Fruit fly (Drosophila melanogaster) whole organism, embryonic: ENCODE data around the gene Gr64d.
A peak's percentile ranks its signal among the peaks of the same experiment; 100 is the strongest.

Experiments
- C15 ChIP-seq: fragments of 200-800 bp; sonication (Bioruptor generic); IDR thresholded peaks from 3 replicates; pipeline ENCODE4 v1.3.6; 2022; ENCODE audit warnings: missing biosample characterization, missing genetic modification characterization
- CG12071 ChIP-seq: fragments of 200-800 bp; sonication (Bioruptor generic); optimal IDR thresholded peaks from 3 replicates; lab custom pipeline; 2018; ENCODE audit warnings: missing biosample characterization, mild to moderate bottlenecking, missing genetic modification characterization
- CG12219 ChIP-seq: fragments of 200-800 bp; sonication (Bioruptor generic); optimal IDR thresholded peaks from 3 replicates; lab custom pipeline; 2018; ENCODE audit warnings: missing biosample characterization, mild to moderate bottlenecking, missing genetic modification characterization
- CG13287 ChIP-seq: fragments of 200-800 bp; sonication (Bioruptor generic); IDR thresholded peaks from 2 replicates; pipeline ENCODE4 v1.3.6; 2022; ENCODE audit warnings: missing biosample characterization, missing genetic modification characterization; ENCODE audit not compliant: partially characterized antibody
- CG14050 ChIP-seq: fragments of 200-800 bp; sonication (Bioruptor generic); IDR thresholded peaks from 3 replicates; pipeline ENCODE4 v1.3.6; 2022; ENCODE audit warnings: missing biosample characterization, missing genetic modification characterization
- CG14965 ChIP-seq: fragments of 200-800 bp; sonication (Bioruptor generic); optimal IDR thresholded peaks from 2 replicates; lab custom pipeline; 2016; ENCODE audit warnings: missing biosample characterization, missing genetic modification characterization, borderline replicate concordance
- CG15073 ChIP-seq: fragments of 200-800 bp; sonication (Bioruptor generic); optimal IDR thresholded peaks from 2 replicates; lab custom pipeline; 2016; ENCODE audit warnings: missing biosample characterization, missing genetic modification characterization
- CG17912 ChIP-seq: fragments of 200-800 bp; sonication (Bioruptor generic); optimal IDR thresholded peaks from 2 replicates; lab custom pipeline; 2018; ENCODE audit warnings: missing biosample characterization, mild to moderate bottlenecking, missing genetic modification characterization
- CG1832 ChIP-seq: fragments of 200-800 bp; sonication (Bioruptor generic); optimal IDR thresholded peaks from 2 replicates; lab custom pipeline; 2017; ENCODE audit warnings: missing biosample characterization, mild to moderate bottlenecking, missing genetic modification characterization, inconsistent platforms
- CG2202 ChIP-seq: fragments of 200-800 bp; sonication (Bioruptor generic); optimal IDR thresholded peaks from 2 replicates; lab custom pipeline; 2018; ENCODE audit warnings: missing biosample characterization, mild to moderate bottlenecking, missing genetic modification characterization
- CG3281 ChIP-seq: fragments of 200-800 bp; sonication (Bioruptor generic); optimal IDR thresholded peaks from 3 replicates; lab custom pipeline; 2017; ENCODE audit warnings: missing biosample characterization, mild to moderate bottlenecking, missing genetic modification characterization
- CG42726 ChIP-seq: fragments of 200-800 bp; sonication (Bioruptor generic); IDR thresholded peaks from 2 replicates; pipeline ENCODE4 v1.3.6; 2022; ENCODE audit warnings: missing biosample characterization, missing genetic modification characterization; ENCODE audit not compliant: partially characterized antibody
- CG4730 ChIP-seq: fragments of 200-800 bp; sonication (Bioruptor generic); IDR thresholded peaks from 2 replicates; pipeline ENCODE4 v1.3.6; 2022; ENCODE audit warnings: missing biosample characterization, missing genetic modification characterization
- CG5953 ChIP-seq: fragments of 200-800 bp; sonication (Bioruptor generic); IDR thresholded peaks from 2 replicates; pipeline ENCODE4 v1.3.6; 2022; ENCODE audit warnings: missing biosample characterization, missing genetic modification characterization
- CG6765 ChIP-seq: fragments of 200-800 bp; sonication (Bioruptor generic); optimal IDR thresholded peaks from 3 replicates; lab custom pipeline; 2017; ENCODE audit warnings: missing biosample characterization, mild to moderate bottlenecking, missing genetic modification characterization
- CG9817 ChIP-seq: fragments of 200-800 bp; sonication (Bioruptor generic); optimal IDR thresholded peaks from 2 replicates; lab custom pipeline; 2018; ENCODE audit warnings: missing biosample characterization, mild to moderate bottlenecking, missing genetic modification characterization, moderate library complexity
- Camta ChIP-seq: fragments of 200-800 bp; sonication (Bioruptor generic); optimal IDR thresholded peaks from 2 replicates; lab custom pipeline; 2016; ENCODE audit warnings: missing biosample characterization, missing genetic modification characterization
- Dbx ChIP-seq: fragments of 200-800 bp; sonication (Bioruptor generic); IDR thresholded peaks from 3 replicates; pipeline ENCODE4 v1.3.6; 2022; ENCODE audit warnings: missing biosample characterization, missing genetic modification characterization
- E2f2 ChIP-seq: fragments of 200-800 bp; sonication (Bioruptor generic); IDR thresholded peaks from 2 replicates; pipeline ENCODE4 v1.3.6; 2022; ENCODE audit warnings: missing biosample characterization, missing genetic modification characterization
- ERR ChIP-seq: fragments of 200-800 bp; sonication (Bioruptor generic); optimal IDR thresholded peaks from 2 replicates; lab custom pipeline; 2016; ENCODE audit warnings: missing biosample characterization, missing genetic modification characterization
- Ets97D ChIP-seq: fragments of 200-800 bp; sonication (Bioruptor generic); optimal IDR thresholded peaks from 3 replicates; lab custom pipeline; 2016; ENCODE audit warnings: missing biosample characterization, missing genetic modification characterization
- Gsc ChIP-seq: fragments of 200-800 bp; sonication (Bioruptor generic); IDR thresholded peaks from 2 replicates; pipeline ENCODE4 v1.3.6; 2022; ENCODE audit warnings: missing biosample characterization, missing genetic modification characterization
- HHEX ChIP-seq: fragments of 200-800 bp; sonication (Bioruptor generic); optimal IDR thresholded peaks from 3 replicates; lab custom pipeline; 2017; ENCODE audit warnings: missing biosample characterization, mild to moderate bottlenecking, missing genetic modification characterization, missing genetic modification reagents
- Hmx ChIP-seq: fragments of 200-800 bp; sonication (Bioruptor generic); optimal IDR thresholded peaks from 2 replicates; lab custom pipeline; 2016; ENCODE audit warnings: missing biosample characterization, missing genetic modification characterization
- MBD-R2 ChIP-seq: fragments of 200-800 bp; sonication (Bioruptor generic); IDR thresholded peaks from 2 replicates; pipeline ENCODE4 v1.3.6; 2022; ENCODE audit warnings: missing biosample characterization, missing genetic modification characterization
- Max ChIP-seq: fragments of 200-800 bp; sonication (Bioruptor generic); optimal IDR thresholded peaks from 2 replicates; lab custom pipeline; 2016; ENCODE audit warnings: missing biosample characterization, mild to moderate bottlenecking, missing genetic modification characterization
- NC2α ChIP-seq: fragments of 200-800 bp; sonication (Bioruptor generic); optimal IDR thresholded peaks from 2 replicates; lab custom pipeline; 2016; ENCODE audit warnings: missing biosample characterization, missing genetic modification characterization
- Nf-YA ChIP-seq: fragments of 200-800 bp; sonication (Bioruptor generic); IDR thresholded peaks from 2 replicates; pipeline ENCODE4 v1.3.6; 2022; ENCODE audit warnings: missing biosample characterization, missing genetic modification characterization
- Optix ChIP-seq: fragments of 200-800 bp; sonication (Bioruptor generic); IDR thresholded peaks from 3 replicates; pipeline ENCODE4 v1.3.6; 2022; ENCODE audit warnings: missing biosample characterization, missing genetic modification characterization
- Side ChIP-seq: fragments of 200-800 bp; sonication (Bioruptor generic); optimal IDR thresholded peaks from 2 replicates; lab custom pipeline; 2016; ENCODE audit warnings: missing biosample characterization, missing genetic modification characterization
- Sin3A ChIP-seq: fragments of >200 bp; optimal IDR thresholded peaks from 2 replicates; lab custom pipeline; 2018
- Stat92E ChIP-seq, 3 experiments: fragments of >200 bp in 2 of 3; fragments of 200-800 bp in 1 of 3; sonication (Bioruptor generic) in 1 of 3; optimal IDR thresholded peaks; 2 replicates each; lab custom pipeline; 2017 to 2019; ENCODE audit warnings: missing biosample characterization in 3 of 3, missing genetic modification characterization in 3 of 3, mild to moderate bottlenecking in 1 of 3, moderate library complexity in 1 of 3
- amos ChIP-seq: fragments of 200-800 bp; sonication (Bioruptor generic); IDR thresholded peaks from 2 replicates; pipeline ENCODE4 v1.3.6; 2022; ENCODE audit warnings: missing biosample characterization, missing genetic modification characterization; ENCODE audit not compliant: partially characterized antibody
- ap ChIP-seq: fragments of 200-800 bp; sonication (Bioruptor generic); IDR thresholded peaks from 2 replicates; pipeline ENCODE4 v1.3.6; 2022; ENCODE audit warnings: missing biosample characterization, missing genetic modification characterization
- az2 ChIP-seq: fragments of 200-800 bp; sonication (Bioruptor generic); optimal IDR thresholded peaks from 3 replicates; lab custom pipeline; 2016; ENCODE audit warnings: missing biosample characterization, missing genetic modification characterization
- caup ChIP-seq: fragments of 200-800 bp; sonication (Bioruptor generic); optimal IDR thresholded peaks from 3 replicates; lab custom pipeline; 2017; ENCODE audit warnings: missing biosample characterization, mild to moderate bottlenecking, missing genetic modification characterization, moderate library complexity; ENCODE audit not compliant: severe bottlenecking
- crol ChIP-seq: fragments of 200-800 bp; sonication (Bioruptor generic); IDR thresholded peaks from 2 replicates; pipeline ENCODE4 v1.3.6; 2022; ENCODE audit warnings: missing biosample characterization, missing genetic modification characterization
- ewg ChIP-seq: fragments of 200-800 bp; sonication (Bioruptor generic); optimal IDR thresholded peaks from 3 replicates; lab custom pipeline; 2017; ENCODE audit warnings: mild to moderate bottlenecking, missing biosample characterization, missing genetic modification reagents, missing genetic modification characterization
- fd96Cb ChIP-seq: fragments of 200-800 bp; sonication (Bioruptor generic); optimal IDR thresholded peaks from 2 replicates; lab custom pipeline; 2018; ENCODE audit warnings: missing biosample characterization, mild to moderate bottlenecking, missing genetic modification characterization, moderate library complexity
- grau ChIP-seq: fragments of 200-800 bp; optimal IDR thresholded peaks from 3 replicates; lab custom pipeline; 2019; ENCODE audit warnings: missing biosample characterization, mild to moderate bottlenecking, missing genetic modification characterization, moderate library complexity
- gsb-n ChIP-seq: fragments of 200-800 bp; sonication (Bioruptor generic); optimal IDR thresholded peaks from 3 replicates; lab custom pipeline; 2018; ENCODE audit warnings: missing biosample characterization, mild to moderate bottlenecking, missing genetic modification characterization
- otp ChIP-seq: fragments of 200-800 bp; sonication (Bioruptor generic); IDR thresholded peaks from 3 replicates; pipeline ENCODE4, ENCODE4 v1.3.6; 2022; ENCODE audit warnings: missing biosample characterization, missing genetic modification characterization
- pan ChIP-seq, 4 experiments: fragments of >200 bp in 3 of 4; fragments of 200-800 bp in 1 of 4; sonication (Bioruptor generic) in 1 of 4; optimal IDR thresholded peaks in 3 of 4; IDR thresholded peaks in 1 of 4; 2 replicates each; pipeline versions ENCODE4 v1.3.6 to Lab custom; 2017 to 2022; ENCODE audit warnings: missing biosample characterization in 2 of 4, missing genetic modification characterization in 2 of 4, mixed read lengths in 1 of 4
- prd ChIP-seq, 3 experiments: fragments of >200 bp in 2 of 3; fragments of 200-800 bp in 1 of 3; sonication (Bioruptor generic) in 1 of 3; optimal IDR thresholded peaks in 2 of 3; IDR thresholded peaks in 1 of 3; 2 replicates in 2 of 3; 3 replicates in 1 of 3; pipeline versions ENCODE4 v1.3.6 to Lab custom; 2017 to 2022; ENCODE audit warnings: missing biosample characterization in 1 of 3, missing genetic modification characterization in 1 of 3
- rib ChIP-seq: fragments of 200-800 bp; sonication (Bioruptor generic); IDR thresholded peaks from 2 replicates; pipeline ENCODE4 v1.3.6; 2022; ENCODE audit warnings: missing biosample characterization, missing genetic modification characterization
- sim ChIP-seq: fragments of 200-800 bp; sonication (Bioruptor generic); IDR thresholded peaks from 2 replicates; pipeline ENCODE4 v1.3.6; 2022; ENCODE audit warnings: missing biosample characterization, missing genetic modification characterization
- tna ChIP-seq: fragments of 200-800 bp; sonication (Bioruptor generic); IDR thresholded peaks from 2 replicates; pipeline ENCODE4 v1.3.6; 2022; ENCODE audit warnings: missing biosample characterization, missing genetic modification characterization; ENCODE audit not compliant: partially characterized antibody
- zfh2 ChIP-seq: fragments of 200-800 bp; sonication (Bioruptor generic); optimal IDR thresholded peaks from 2 replicates; lab custom pipeline; 2016; ENCODE audit warnings: missing biosample characterization, missing genetic modification characterization

The Gr64d gene

DNA sequence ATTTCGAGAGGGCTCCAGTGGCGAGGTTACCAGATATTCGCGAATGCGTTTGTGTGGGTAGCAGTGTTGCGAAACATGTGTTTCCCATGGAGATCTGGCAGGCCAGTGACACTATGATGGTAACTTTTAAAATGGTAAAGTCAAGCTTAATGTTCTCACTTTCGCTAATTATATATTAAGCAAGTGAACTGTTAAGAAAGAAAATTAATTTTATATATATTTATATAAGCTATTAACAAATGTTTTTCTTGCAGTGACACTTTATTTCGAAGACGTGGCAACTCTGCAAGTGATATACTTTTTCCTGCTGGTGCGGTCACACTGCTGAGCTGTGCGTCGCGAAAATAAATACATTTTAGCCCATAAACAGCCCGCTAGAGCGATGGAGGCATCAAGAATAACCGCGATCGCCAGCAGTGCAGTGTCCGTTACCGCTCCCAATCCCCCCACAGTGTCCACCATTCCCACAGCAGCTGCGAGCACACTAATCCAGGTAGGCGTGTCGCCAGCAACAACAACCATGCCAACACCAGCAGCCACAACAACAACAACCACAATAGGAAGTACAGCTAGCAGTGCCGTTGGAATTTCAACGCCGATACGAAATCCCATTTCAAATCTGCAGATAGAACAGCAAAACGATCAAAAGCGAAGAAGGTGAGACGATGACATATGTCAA is 8.5 kb downstream of the Gr64d start, which contains the start of the genes CG11593 and Rcd5 (continued):
- TF ChIP-seq NC2α (GFP tag; lab: Kevin White, UChicago) (no peak), Camta (GFP tag; lab: Kevin White, UChicago) (no peak), zfh2 (GFP tag; lab: Kevin White, UChicago) (peak; percentile 45), sim (GFP tag; lab: Robert Waterston, UW) (no peak), Side (GFP tag; lab: Kevin White, UChicago) (no peak), amos (GFP tag; lab: Robert Waterston, UW) (peak; percentile 13; the same call in 1 of the 2 replicates), az2 (GFP tag; lab: Kevin White, UChicago) (peak; percentile 57), Dbx (peak; percentile 85), otp (GFP tag; lab: Robert Waterston, UW) (no peak), ap (peak; percentile 40; the same call in 1 of the 2 replicates), CG17912 (no peak), Optix (peak; percentile 76), prd (optimal IDR thresholded peaks at IDR 0.05; lab: Kevin White, UChicago) (no peak), prd (GFP tag; IDR thresholded peaks at IDR 0.05; lab: Robert Waterston, UW) (peak; percentile 92), Max (GFP tag; lab: Kevin White, UChicago) (peak; percentile 67), CG14050 (GFP tag; lab: Robert Waterston, UW) (peak; percentile 62; the same call in 1 of the 3 replicates), grau (peak; percentile 71), CG15073 (GFP tag; lab: Kevin White, UChicago) (no peak), CG1832 (GFP tag; lab: Kevin White, UChicago) (no peak), gsb-n (no peak), CG12071 (GFP tag; lab: Kevin White, UChicago) (no peak), crol (GFP tag; lab: Robert Waterston, UW) (peak; percentile 20; the same call in 1 of the 2 replicates), ERR (GFP tag; lab: Kevin White, UChicago) (no peak), E2f2 (peak; percentile 63), Ets97D (peak; percentile 25), Stat92E (GFP tag; optimal IDR thresholded peaks at IDR 0.05; lab: Kevin White, UChicago) (no peak), caup (GFP tag; lab: Kevin White, UChicago) (peak; percentile 64), MBD-R2 (GFP tag; lab: Robert Waterston, UW) (peak; percentile 86), Sin3A (lab: Kevin White, UChicago) (peak; percentile 61), rib (GFP tag; lab: Robert Waterston, UW) (0 out of 2 replicates have a peak, but pooled peaks have one; percentile 31), ewg (peak; percentile 32), CG5953 (GFP tag; lab: Robert Waterston, UW) (peak; percentile 27; the same call in 1 of the 2 replicates), Hmx (GFP tag; lab: Kevin White, UChicago) (no peak), CG4730 (GFP tag; lab: Robert Waterston, UW) (peak; percentile 72), tna (no peak), C15 (GFP tag; lab: Robert Waterston, UW) (no peak; the same call in 2 of the 3 replicates), fd96Cb (tag; lab: Kevin White, UChicago) (peak; percentile 47), CG9817 (tag; lab: Kevin White, UChicago) (peak; percentile 77), CG13287 (GFP tag; lab: Robert Waterston, UW) (peak; percentile 38), CG14965 (GFP tag; lab: Kevin White, UChicago) (no peak), CG3281 (GFP tag; lab: Kevin White, UChicago) (no peak), CG12219 (no peak), Nf-YA (GFP tag; lab: Robert Waterston, UW) (peak; percentile 41; the same call in 1 of the 2 replicates), pan (optimal IDR thresholded peaks at IDR 0.05; lab: Kevin White, UChicago) (no peak), pan (GFP tag; optimal IDR thresholded peaks at IDR 0.05 in 1 of 2, IDR thresholded peaks at IDR 0.05 in 1 of 2) (peak in 1 of 2 experiments; percentile 81), CG6765 (GFP tag; lab: Kevin White, UChicago) (no peak), CG42726 (GFP tag; lab: Robert Waterston, UW) (no peak), CG2202 (tag; lab: Kevin White, UChicago) (peak; percentile 31), Gsc (GFP tag; lab: Robert Waterston, UW) (peak; percentile 50), HHEX (peak; percentile 18)
